Worm (Caenorhabditis elegans): ENCODE measurements around the gene gasr-8.

Gene gasr-8

DNA sequence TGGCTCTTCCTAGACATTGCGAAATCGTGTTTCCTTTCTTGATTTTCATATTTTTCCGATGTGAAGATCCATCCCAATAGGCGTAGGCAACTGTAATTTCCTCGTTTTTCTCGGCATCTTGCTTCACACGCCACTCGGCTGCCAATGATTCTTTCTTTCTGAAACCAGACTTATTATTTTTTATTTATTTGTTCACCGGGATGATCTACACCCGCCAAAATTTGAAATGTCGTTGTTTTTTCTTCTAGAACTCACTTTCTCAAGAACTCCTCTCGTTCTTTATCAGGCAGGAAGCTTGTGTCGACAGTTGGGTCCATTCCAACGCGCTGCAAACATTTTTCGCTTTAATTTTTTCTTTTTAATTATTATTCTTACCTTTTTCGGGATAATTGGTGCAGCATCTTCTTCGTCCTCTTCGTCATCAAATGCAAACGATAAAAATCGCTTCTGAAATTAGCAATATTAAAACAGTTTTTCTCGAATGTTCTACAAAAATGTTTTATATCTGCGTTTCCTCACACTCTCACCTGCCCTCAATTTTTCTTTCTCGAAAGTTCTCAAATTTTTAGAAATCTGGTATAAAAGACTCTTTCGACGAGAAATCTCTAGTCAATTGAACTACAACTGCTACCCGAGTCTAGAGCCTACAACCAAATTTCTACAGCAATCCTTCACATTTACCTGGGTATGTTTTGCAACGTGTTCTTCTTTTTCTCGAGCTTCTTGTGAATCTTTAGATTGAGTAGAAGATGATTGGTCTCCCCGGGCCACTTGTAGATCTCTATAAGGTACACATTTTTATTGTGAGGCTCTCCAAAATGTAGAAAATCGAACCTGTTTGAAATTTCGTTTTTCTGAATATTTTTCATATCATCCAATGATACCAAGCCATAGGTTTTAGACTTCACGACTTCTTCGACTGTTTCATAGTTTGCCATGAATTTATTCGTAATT is 4.3 kb upstream of the gasr-8 start, which contains the start of gene hsp-90 (continued):
- TF ChIP-seq efl-1 (GFP tag; optimal IDR thresholded peaks at IDR 0.05) (peak; percentile 26), B0261.1 (tag; optimal IDR thresholded peaks at IDR 0.05) (no peak), dpl-1 (GFP tag; optimal IDR thresholded peaks at IDR 0.05) (no peak), ceh-79 (tag; optimal IDR thresholded peaks at IDR 0.05) (no peak), Y95B8A.8 (GFP tag; IDR thresholded peaks at IDR 0.05) (no peak), madf-6 (GFP tag; IDR thresholded peaks at IDR 0.05) (peak; percentile 73), ztf-25 (GFP tag; IDR thresholded peaks at IDR 0.05) (no peak), T07F8.4 (tag; optimal IDR thresholded peaks at IDR 0.05) (no peak), hlh-12 (tag; optimal IDR thresholded peaks at IDR 0.05) (no peak), lin-26 (GFP tag; IDR thresholded peaks at IDR 0.05) (no peak), Y67H2A.10 (GFP tag; conservative IDR thresholded peaks at IDR 0.05) (no peak), nfya-1 (tag; optimal IDR thresholded peaks at IDR 0.05; ENCODE audit: borderline replicate concordance, insufficient read depth) (no peak), lag-1 (GFP tag; IDR thresholded peaks at IDR 0.05) (no peak)

DNA sequence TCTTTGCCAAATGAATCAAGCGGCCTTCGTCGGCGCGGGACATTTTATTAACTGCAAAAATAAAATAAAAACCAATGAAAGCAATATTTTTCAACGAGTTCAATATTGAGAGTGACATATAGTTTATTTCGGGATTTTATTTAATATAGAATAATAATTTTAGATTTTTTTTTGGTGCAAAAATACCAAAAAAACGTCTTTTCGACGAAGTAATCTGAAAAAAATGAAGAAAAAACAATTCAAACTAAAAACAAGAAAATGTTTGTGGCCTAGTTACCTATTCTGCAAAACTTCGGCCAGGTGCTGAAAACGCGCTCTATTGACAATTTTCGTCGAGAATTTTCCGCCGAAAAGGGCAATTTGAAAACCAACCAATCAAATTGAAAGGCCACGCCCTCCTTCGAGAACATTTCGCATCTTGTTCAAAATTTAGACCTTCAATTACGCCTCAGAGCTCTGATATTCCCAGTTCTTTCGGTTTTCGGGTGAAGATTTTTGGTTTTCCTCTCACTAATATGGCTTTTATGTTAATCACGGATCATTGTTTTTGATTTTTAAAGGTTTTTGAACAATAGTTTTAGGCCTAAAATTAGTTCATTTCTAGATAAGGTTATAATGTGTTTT is 3.4 kb upstream of the gasr-8 start, which contains the start of gene C47E8.4:
C47E8.4 (minus strand) TSS at position 51 of the 624 bp plus-strand sequence.
- TF ChIP-seq nfya-1 (tag; optimal IDR thresholded peaks at IDR 0.05; ENCODE audit: borderline replicate concordance, insufficient read depth) (no peak), attf-6 (GFP tag; IDR thresholded peaks at IDR 0.05) (peak; percentile 71; the same call in 1 of the 2 replicates), B0035.1 (tag; optimal IDR thresholded peaks at IDR 0.05) (peak; percentile 89), lag-1 (GFP tag; IDR thresholded peaks at IDR 0.05) (no peak), nhr-90 (tag; optimal IDR thresholded peaks at IDR 0.05) (no peak), mes-4 (tag; optimal IDR thresholded peaks at IDR 0.05) (no peak), mxl-1 (tag; optimal IDR thresholded peaks at IDR 0.05) (no peak), tbx-9 (tag; optimal IDR thresholded peaks at IDR 0.05; ENCODE audit: borderline replicate concordance) (no peak), egl-18 (GFP tag; IDR thresholded peaks at IDR 0.05) (peak; percentile 94), B0261.1 (tag; optimal IDR thresholded peaks at IDR 0.05) (peak; percentile 41), T26A5.8 (tag; optimal IDR thresholded peaks at IDR 0.05) (no peak), F37B4.10 (GFP tag; IDR thresholded peaks at IDR 0.05) (0 out of 2 replicates have a peak, but pooled peaks have one; percentile 33), ceh-91 (GFP tag; IDR thresholded peaks at IDR 0.05) (peak; percentile 93), F57A8.1 (GFP tag; optimal IDR thresholded peaks at IDR 0.05) (no peak), B0019.2 (GFP tag; conservative IDR thresholded peaks at IDR 0.05) (peak; percentile 92), hmg-1.2 (GFP tag; IDR thresholded peaks at IDR 0.05) (peak; percentile 72), nhr-120 (GFP tag; IDR thresholded peaks at IDR 0.05) (0 out of 2 replicates have a peak, but pooled peaks have one; percentile 79), ZK185.1 (tag; optimal IDR thresholded peaks at IDR 0.05; ENCODE audit: poor library complexity, severe bottlenecking) (peak; percentile 97), attf-5 (GFP tag; optimal IDR thresholded peaks at IDR 0.05) (peak; percentile 94), ceh-40 (GFP tag; IDR thresholded peaks at IDR 0.05) (no peak), rcor-1 (GFP tag; IDR thresholded peaks at IDR 0.05) (peak; percentile 97), K11D2.4 (GFP tag; IDR thresholded peaks at IDR 0.05) (peak; percentile 94), F10E7.11 (tag; optimal IDR thresholded peaks at IDR 0.05) (peak; percentile 64), die-1 (tag; optimal IDR thresholded peaks at IDR 0.05) (no peak), B0336.3 (GFP tag; IDR thresholded peaks at IDR 0.05) (peak; percentile 90), ccch-3 (GFP tag; optimal IDR thresholded peaks at IDR 0.05) (peak; percentile 90), rec-8 (tag; optimal IDR thresholded peaks at IDR 0.05) (peak; percentile 63 to 81), ztf-18 (tag; optimal IDR thresholded peaks at IDR 0.05) (peak; percentile 65), bed-2 (GFP tag; IDR thresholded peaks at IDR 0.05) (peak; percentile 95), pbrm-1 (GFP tag; IDR thresholded peaks at IDR 0.05) (peak; percentile 96), hlh-26 (GFP tag; conservative IDR thresholded peaks at IDR 0.05) (no peak), lin-35 (GFP tag; optimal IDR thresholded peaks at IDR 0.05) (peak in 2 of 3 experiments; percentile 84 to 94), Y53F4B.3 (GFP tag; IDR thresholded peaks at IDR 0.05) (peak; percentile 48; the same call in 1 of the 2 replicates), ztf-22 (GFP tag; optimal IDR thresholded peaks at IDR 0.05) (peak; percentile 85), Y67H2A.10 (GFP tag; conservative IDR thresholded peaks at IDR 0.05) (peak; percentile 93)
